Fruit fly (Drosophila melanogaster): ENCODE results near the gene Jon66Ci.

The Jon66Ci gene

DNA sequence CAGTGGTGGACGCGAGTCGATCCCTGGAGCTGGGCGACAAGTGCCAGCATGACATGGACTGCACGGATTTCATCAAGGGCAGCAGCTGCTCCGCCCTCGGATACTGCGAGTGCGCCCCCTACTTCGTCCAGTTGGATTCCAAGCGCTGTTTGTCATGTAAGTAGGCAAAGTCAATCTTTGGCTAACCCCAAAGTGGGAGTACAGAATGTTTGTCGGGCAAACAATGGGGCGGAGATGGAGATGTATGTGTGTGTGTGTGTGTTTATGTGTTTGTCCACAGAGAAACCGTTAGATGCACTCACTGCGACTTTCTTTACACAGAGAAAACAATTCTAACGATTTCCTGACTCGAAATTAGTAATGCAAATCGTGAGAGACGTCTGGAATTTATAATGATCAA, 12.2 kb upstream of the Jon66Ci start (continued):
- TF ChIP-seq Lim3 (GFP tag; IDR thresholded peaks at IDR 0.05) (no peak), H2.0 (GFP tag; IDR thresholded peaks at IDR 0.05) (no peak), CG12219 (GFP tag; optimal IDR thresholded peaks at IDR 0.05) (no peak), CG17361 (GFP tag; IDR thresholded peaks at IDR 0.05) (no peak), CG15514 (GFP tag; optimal IDR thresholded peaks at IDR 0.05) (no peak), bcd (GFP tag; optimal IDR thresholded peaks at IDR 0.05) (no peak), CG10543 (GFP tag; optimal IDR thresholded peaks at IDR 0.05) (no peak), Dfd (GFP tag; optimal IDR thresholded peaks at IDR 0.05) (no peak), dysf (GFP tag; IDR thresholded peaks at IDR 0.05) (no peak), CG31388 (GFP tag; optimal IDR thresholded peaks at IDR 0.05) (no peak), trh (GFP tag; optimal IDR thresholded peaks at IDR 0.05) (no peak), kah (GFP tag; optimal IDR thresholded peaks at IDR 0.05) (no peak), CG17802 (tag; optimal IDR thresholded peaks at IDR 0.05) (no peak), ken (GFP tag; IDR thresholded peaks at IDR 0.05) (no peak), Dbx (GFP tag; IDR thresholded peaks at IDR 0.05) (no peak), pum (GFP tag; optimal IDR thresholded peaks at IDR 0.05) (no peak), CG5245 (GFP tag; optimal IDR thresholded peaks at IDR 0.05) (no peak), Abd-B (GFP tag; optimal IDR thresholded peaks at IDR 0.05) (no peak), CG3726 (GFP tag; IDR thresholded peaks at IDR 0.05) (no peak), Awh (GFP tag; IDR thresholded peaks at IDR 0.05) (0 out of 2 replicates have a peak, but pooled peaks have one; percentile 11), Ptx1 (GFP tag; IDR thresholded peaks at IDR 0.05) (no peak), CkIIα-i1 (GFP tag; IDR thresholded peaks at IDR 0.05) (no peak), D19A (tag; optimal IDR thresholded peaks at IDR 0.05) (no peak), gsb (GFP tag; IDR thresholded peaks at IDR 0.05) (no peak), Hsf (GFP tag; optimal IDR thresholded peaks at IDR 0.05) (no peak), Opbp (GFP tag; IDR thresholded peaks at IDR 0.05; ENCODE audit: partially characterized antibody) (no peak), oc (tag; optimal IDR thresholded peaks at IDR 0.05) (no peak), Scr (GFP tag; IDR thresholded peaks at IDR 0.05; ENCODE audit: partially characterized antibody) (no peak), Nf-YC (tag; optimal IDR thresholded peaks at IDR 0.05) (no peak), CG11456 (GFP tag; IDR thresholded peaks at IDR 0.05) (no peak), CG30431 (GFP tag; optimal IDR thresholded peaks at IDR 0.05) (no peak), CG2129 (GFP tag; IDR thresholded peaks at IDR 0.05; ENCODE audit: partially characterized antibody) (no peak), CG34422 (GFP tag; IDR thresholded peaks at IDR 0.05) (no peak), CG4404 (GFP tag; IDR thresholded peaks at IDR 0.05) (no peak), CG1529 (GFP tag; optimal IDR thresholded peaks at IDR 0.05) (no peak), pfk (GFP tag; optimal IDR thresholded peaks at IDR 0.05) (no peak), CG4328 (GFP tag; optimal IDR thresholded peaks at IDR 0.05) (no peak), emc (GFP tag; optimal IDR thresholded peaks at IDR 0.05) (no peak), CG12942 (GFP tag; optimal IDR thresholded peaks at IDR 0.05) (no peak), CG11723 (GFP tag; optimal IDR thresholded peaks at IDR 0.05) (no peak), tgo (GFP tag; IDR thresholded peaks at IDR 0.05) (no peak), Ets65A (GFP tag) (no peak), Jarid2 (GFP tag; optimal IDR thresholded peaks at IDR 0.05) (no peak), CG9932 (GFP tag; IDR thresholded peaks at IDR 0.05) (no peak), chm (GFP tag; IDR thresholded peaks at IDR 0.05) (peak; percentile 27; the same call in 1 of the 2 replicates), stwl (tag; optimal IDR thresholded peaks at IDR 0.05) (no peak), Antp (GFP tag; optimal IDR thresholded peaks at IDR 0.05) (no peak), sens (GFP tag) (peak; percentile 73), CG17359 (tag; optimal IDR thresholded peaks at IDR 0.05) (peak; percentile 4), CG10654 (GFP tag; optimal IDR thresholded peaks at IDR 0.05) (no peak), Mrtf (GFP tag; IDR thresholded peaks at IDR 0.05) (no peak), CG2202 (tag; optimal IDR thresholded peaks at IDR 0.05) (peak; percentile 49), fd64A (GFP tag; optimal IDR thresholded peaks at IDR 0.05) (peak; percentile 55)

Data from whole organism, embryonic.